Fruit fly (Drosophila melanogaster): Measurements from ENCODE around the gene CG34175.

CG34175 gene

DNA sequence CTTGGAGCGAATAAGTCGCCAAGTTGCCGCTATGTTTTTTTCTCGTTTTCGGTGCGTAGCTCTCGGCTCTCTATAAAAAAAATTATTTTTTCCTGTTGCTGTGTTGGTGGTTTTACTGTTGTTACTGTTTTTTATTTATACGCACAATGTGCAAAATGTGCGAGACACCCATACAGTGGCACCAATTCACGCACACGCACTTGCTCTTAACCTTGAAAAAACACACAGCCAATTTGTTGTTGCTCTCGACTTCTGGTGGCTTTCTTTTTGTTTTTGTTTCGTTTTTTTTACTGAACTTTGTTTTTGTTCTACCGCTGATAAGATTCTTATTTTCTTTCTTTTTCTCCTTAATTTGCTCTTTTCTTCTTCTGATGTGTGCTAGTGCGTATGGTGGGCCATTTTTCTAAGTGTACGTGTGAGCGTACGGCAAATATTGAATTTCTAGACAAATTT is 41.6 kb upstream of the CG34175 start (continued):
- TF ChIP-seq cg (GFP tag; optimal IDR thresholded peaks at IDR 0.05) (peak; percentile 19), Dek (tag; optimal IDR thresholded peaks at IDR 0.05) (peak; percentile 33), Ada2b (GFP tag; IDR thresholded peaks at IDR 0.05) (peak; percentile 39; the same call in 1 of the 2 replicates), nom (GFP tag; optimal IDR thresholded peaks at IDR 0.05) (peak; percentile 95), slbo (GFP tag; IDR thresholded peaks at IDR 0.05) (peak; percentile 63), tin (GFP tag; optimal IDR thresholded peaks at IDR 0.05) (no peak), CG14441 (GFP tag; IDR thresholded peaks at IDR 0.05) (0 out of 2 replicates have a peak, but pooled peaks have one; percentile 46), tx (GFP tag; optimal IDR thresholded peaks at IDR 0.05) (peak; percentile 13), rib (GFP tag; IDR thresholded peaks at IDR 0.05) (peak; percentile 61; the same call in 1 of the 2 replicates), ind (GFP tag; optimal IDR thresholded peaks at IDR 0.05) (peak; percentile 15), shn (GFP tag; optimal IDR thresholded peaks at IDR 0.05) (peak; percentile 15), luna (GFP tag; optimal IDR thresholded peaks at IDR 0.05) (no peak), pnt (GFP tag; optimal IDR thresholded peaks at IDR 0.05) (no peak), CG11247 (GFP tag; IDR thresholded peaks at IDR 0.05) (no peak), gfzf (GFP tag; optimal IDR thresholded peaks at IDR 0.05) (no peak), CG6689 (GFP tag; IDR thresholded peaks at IDR 0.05) (no peak), sens (GFP tag) (peak; percentile 60), ftz-f1 (GFP tag; optimal IDR thresholded peaks at IDR 0.05) (peak; percentile 96), Atf6 (GFP tag; IDR thresholded peaks at IDR 0.05) (peak; percentile 52; the same call in 1 of the 2 replicates), CG13624 (GFP tag; optimal IDR thresholded peaks at IDR 0.05) (peak; percentile 45), Myb (GFP tag; optimal IDR thresholded peaks at IDR 0.05) (peak; percentile 6), klu (GFP tag; IDR thresholded peaks at IDR 0.05) (0 out of 2 replicates have a peak, but pooled peaks have one; percentile 1), lmd (GFP tag; IDR thresholded peaks at IDR 0.05) (peak; percentile 32; the same call in 1 of the 2 replicates), Fer2 (tag; optimal IDR thresholded peaks at IDR 0.05) (no peak), CG12104 (GFP tag; optimal IDR thresholded peaks at IDR 0.05) (peak; percentile 9), sug (tag; optimal IDR thresholded peaks at IDR 0.05) (peak; percentile 22), lilli (GFP tag; optimal IDR thresholded peaks at IDR 0.05) (peak; percentile 46), CG6654 (GFP tag; optimal IDR thresholded peaks at IDR 0.05) (no peak), CG31224 (GFP tag; IDR thresholded peaks at IDR 0.05) (0 out of 2 replicates have a peak, but pooled peaks have one; percentile 9), gcm2 (GFP tag; optimal IDR thresholded peaks at IDR 0.05) (no peak), CG18599 (GFP tag; optimal IDR thresholded peaks at IDR 0.05) (peak; percentile 66), CG17385 (GFP tag; optimal IDR thresholded peaks at IDR 0.05) (peak; percentile 24), Pdp1 (GFP tag; optimal IDR thresholded peaks at IDR 0.05) (no peak), CG2116 (GFP tag; optimal IDR thresholded peaks at IDR 0.05) (no peak), CG15514 (GFP tag; optimal IDR thresholded peaks at IDR 0.05) (peak; percentile 37), CG9932 (GFP tag; IDR thresholded peaks at IDR 0.05) (peak; percentile 57), MTF-1 (GFP tag; optimal IDR thresholded peaks at IDR 0.05; ENCODE audit: borderline replicate concordance) (no peak), Dref (GFP tag; IDR thresholded peaks at IDR 0.05) (no peak), exex (tag; optimal IDR thresholded peaks at IDR 0.05) (peak; percentile 33), trem (tag; optimal IDR thresholded peaks at IDR 0.05) (no peak), CG10543 (GFP tag; optimal IDR thresholded peaks at IDR 0.05) (peak; percentile 52), Hmr (GFP tag; optimal IDR thresholded peaks at IDR 0.05) (peak; percentile 51), grau (tag; optimal IDR thresholded peaks at IDR 0.05) (peak; percentile 43), Adf1 (GFP tag; IDR thresholded peaks at IDR 0.05) (peak; percentile 13; the same call in 1 of the 2 replicates), CHES-1-like (GFP tag; optimal IDR thresholded peaks at IDR 0.05) (peak; percentile 33), nmo (GFP tag; optimal IDR thresholded peaks at IDR 0.05) (no peak), CG3726 (GFP tag; IDR thresholded peaks at IDR 0.05) (no peak), fru (optimal IDR thresholded peaks at IDR 0.05) (no peak), CG8281 (tag; optimal IDR thresholded peaks at IDR 0.05) (no peak), Trl (optimal IDR thresholded peaks at IDR 0.05) (peak in 1 of 2 experiments; percentile 10), Trl (GFP tag; optimal IDR thresholded peaks at IDR 0.05) (no peak)
